Fruit fly (Drosophila melanogaster) whole organism, embryonic: ENCODE data around the gene Ts.

ENCODE experiments used
- Aef1 ChIP-seq: fragments of 200-800 bp; sonication (Bioruptor generic); IDR thresholded peaks from 3 replicates; pipeline ENCODE4 v1.3.6; 2022; ENCODE audit warnings: missing biosample characterization, missing genetic modification characterization
- CG10654 ChIP-seq: fragments of 200-800 bp; sonication (Bioruptor generic); optimal IDR thresholded peaks from 2 replicates; lab custom pipeline; 2016; ENCODE audit warnings: missing biosample characterization, missing genetic modification characterization
- CG11093 ChIP-seq: fragments of 200-800 bp; sonication (Bioruptor generic); IDR thresholded peaks from 3 replicates; pipeline ENCODE4 v1.3.6; 2022; ENCODE audit warnings: missing biosample characterization, missing genetic modification characterization
- CG12391 ChIP-seq: fragments of 200-800 bp; sonication (Bioruptor generic); optimal IDR thresholded peaks from 3 replicates; lab custom pipeline; 2018; ENCODE audit warnings: missing biosample characterization, mild to moderate bottlenecking, missing genetic modification characterization, moderate library complexity
- CG12659 ChIP-seq: fragments of 200-800 bp; sonication (Bioruptor generic); optimal IDR thresholded peaks from 3 replicates; lab custom pipeline; 2017; ENCODE audit warnings: mild to moderate bottlenecking, missing biosample characterization, missing genetic modification reagents, missing genetic modification characterization
- CG12942 ChIP-seq: fragments of 200-800 bp; sonication (Bioruptor generic); optimal IDR thresholded peaks from 3 replicates; lab custom pipeline; 2016; ENCODE audit warnings: missing biosample characterization, missing genetic modification characterization
- CG13296 ChIP-seq: fragments of 200-800 bp; sonication (Bioruptor generic); optimal IDR thresholded peaks from 3 replicates; lab custom pipeline; 2018; ENCODE audit warnings: missing biosample characterization, mild to moderate bottlenecking, missing genetic modification characterization
- CG1603 ChIP-seq: fragments of 200-800 bp; sonication (Bioruptor generic); optimal IDR thresholded peaks from 2 replicates; lab custom pipeline; 2019; ENCODE audit warnings: missing biosample characterization, mild to moderate bottlenecking, missing genetic modification characterization, moderate library complexity
- CG17186 ChIP-seq: fragments of 200-800 bp; sonication (Bioruptor generic); optimal IDR thresholded peaks from 3 replicates; lab custom pipeline; 2017; ENCODE audit warnings: missing biosample characterization, missing genetic modification reagents, missing genetic modification characterization
- CG17359 ChIP-seq: fragments of 200-800 bp; sonication (Bioruptor generic); optimal IDR thresholded peaks from 3 replicates; lab custom pipeline; 2018; ENCODE audit warnings: missing biosample characterization, mild to moderate bottlenecking, missing genetic modification characterization, moderate library complexity
- CG17612 ChIP-seq: fragments of 200-800 bp; sonication (Bioruptor generic); IDR thresholded peaks from 2 replicates; pipeline ENCODE4 v1.3.6; 2022; ENCODE audit warnings: missing biosample characterization, missing genetic modification characterization
- CG18476 ChIP-seq: fragments of 200-800 bp; sonication (Bioruptor generic); optimal IDR thresholded peaks from 2 replicates; lab custom pipeline; 2016; ENCODE audit warnings: missing biosample characterization, mild to moderate bottlenecking, missing genetic modification characterization
- CG3065 ChIP-seq: fragments of 200-800 bp; sonication (Bioruptor generic); optimal IDR thresholded peaks from 2 replicates; lab custom pipeline; 2016; ENCODE audit warnings: missing biosample characterization, missing genetic modification characterization
- CG31441 ChIP-seq: fragments of 200-800 bp; sonication (Bioruptor generic); IDR thresholded peaks from 2 replicates; pipeline ENCODE4 v1.3.6; 2022; ENCODE audit warnings: missing biosample characterization, missing genetic modification characterization
- CG32767 ChIP-seq: fragments of 200-800 bp; sonication (Bioruptor generic); IDR thresholded peaks from 2 replicates; pipeline ENCODE4 v1.3.6; 2022; ENCODE audit warnings: missing biosample characterization, missing genetic modification characterization
- CG3407 ChIP-seq: fragments of 200-800 bp; sonication (Bioruptor generic); optimal IDR thresholded peaks from 2 replicates; lab custom pipeline; 2018; ENCODE audit warnings: missing biosample characterization, mild to moderate bottlenecking, missing genetic modification characterization
- CG4617 ChIP-seq: fragments of 200-800 bp; sonication (Bioruptor generic); optimal IDR thresholded peaks from 3 replicates; lab custom pipeline; 2016; ENCODE audit warnings: missing biosample characterization, missing genetic modification characterization, borderline replicate concordance
- CG7839 ChIP-seq: fragments of 200-800 bp; sonication (Bioruptor generic); optimal IDR thresholded peaks from 3 replicates; lab custom pipeline; 2018; ENCODE audit warnings: missing biosample characterization, mild to moderate bottlenecking, missing genetic modification characterization, moderate library complexity
- CG9932 ChIP-seq: fragments of 200-800 bp; sonication (Bioruptor generic); IDR thresholded peaks from 2 replicates; pipeline ENCODE4 v1.3.6; 2022; ENCODE audit warnings: missing biosample characterization, missing genetic modification characterization
- Camta ChIP-seq: fragments of 200-800 bp; sonication (Bioruptor generic); optimal IDR thresholded peaks from 2 replicates; lab custom pipeline; 2016; ENCODE audit warnings: missing biosample characterization, missing genetic modification characterization
- D ChIP-seq, 2 experiments: fragments of 200-800 bp in 1 of 2; fragments of >200 bp in 1 of 2; sonication (Bioruptor generic) in 1 of 2; optimal IDR thresholded peaks; 2 replicates in 1 of 2; 3 replicates in 1 of 2; lab custom pipeline; 2017; ENCODE audit warnings: mild to moderate bottlenecking in 1 of 2, missing biosample characterization in 1 of 2, missing genetic modification characterization in 1 of 2, missing genetic modification reagents in 1 of 2
- Dll ChIP-seq: fragments of 200-800 bp; sonication (Bioruptor generic); IDR thresholded peaks from 4 replicates; pipeline ENCODE4 v1.3.6; 2022; ENCODE audit warnings: missing biosample characterization, missing genetic modification characterization; ENCODE audit not compliant: partially characterized antibody
- E2f1 ChIP-seq: fragments of 200-800 bp; sonication (Bioruptor generic); IDR thresholded peaks from 2 replicates; pipeline ENCODE4 v1.3.6; 2022; ENCODE audit warnings: missing biosample characterization, missing genetic modification characterization
- Ets65A ChIP-seq: fragments of 200-800 bp; sonication (Bioruptor generic); peaks from one replicate; lab custom pipeline; 2016; ENCODE audit warnings: missing biosample characterization, missing genetic modification characterization
- Gsc ChIP-seq: fragments of 200-800 bp; sonication (Bioruptor generic); IDR thresholded peaks from 2 replicates; pipeline ENCODE4 v1.3.6; 2022; ENCODE audit warnings: missing biosample characterization, missing genetic modification characterization
- H15 ChIP-seq: fragments of 200-800 bp; sonication (Bioruptor generic); IDR thresholded peaks from 3 replicates; pipeline ENCODE4 v1.3.6; 2022; ENCODE audit warnings: missing biosample characterization, missing genetic modification characterization
- Hmr ChIP-seq: fragments of 200-800 bp; sonication (Bioruptor generic); optimal IDR thresholded peaks from 3 replicates; lab custom pipeline; 2017; ENCODE audit warnings: mild to moderate bottlenecking, missing biosample characterization, missing genetic modification reagents, missing genetic modification characterization
- MESR4 ChIP-seq: fragments of 200-800 bp; sonication (Bioruptor generic); optimal IDR thresholded peaks from 2 replicates; lab custom pipeline; 2018; ENCODE audit warnings: missing biosample characterization, mild to moderate bottlenecking, missing genetic modification characterization, moderate library complexity
- Med ChIP-seq: fragments of 200-800 bp; sonication (Bioruptor generic); peaks from one replicate; lab custom pipeline; 2016; ENCODE audit warnings: missing biosample characterization, missing genetic modification characterization, mild to moderate bottlenecking, inconsistent platforms, moderate library complexity
- NFAT ChIP-seq: fragments of 200-800 bp; sonication (Bioruptor generic); IDR thresholded peaks from 2 replicates; pipeline ENCODE4 v1.3.6; 2022; ENCODE audit warnings: missing biosample characterization, missing genetic modification characterization
- Spps ChIP-seq: fragments of 200-800 bp; sonication (Bioruptor generic); optimal IDR thresholded peaks from 2 replicates; lab custom pipeline; 2018; ENCODE audit warnings: missing biosample characterization, mild to moderate bottlenecking, missing genetic modification characterization
- Tbp ChIP-seq: fragments of >200 bp; optimal IDR thresholded peaks from 2 replicates; lab custom pipeline; 2018; ENCODE audit warnings: missing biosample characterization, missing genetic modification characterization
- en ChIP-seq: fragments of 200-800 bp; sonication (Bioruptor generic); optimal IDR thresholded peaks from 2 replicates; lab custom pipeline; 2016; ENCODE audit warnings: missing biosample characterization, missing genetic modification characterization
- ewg ChIP-seq: fragments of 200-800 bp; sonication (Bioruptor generic); optimal IDR thresholded peaks from 3 replicates; lab custom pipeline; 2017; ENCODE audit warnings: mild to moderate bottlenecking, missing biosample characterization, missing genetic modification reagents, missing genetic modification characterization
- eyg ChIP-seq: fragments of 200-800 bp; sonication (Bioruptor generic); optimal IDR thresholded peaks from 3 replicates; lab custom pipeline; 2016; ENCODE audit warnings: missing biosample characterization, missing genetic modification characterization
- fd3F ChIP-seq: fragments of 200-800 bp; sonication (Bioruptor generic); optimal IDR thresholded peaks from 2 replicates; lab custom pipeline; 2018; ENCODE audit warnings: missing biosample characterization, mild to moderate bottlenecking, missing genetic modification characterization, moderate library complexity
- gem ChIP-seq: fragments of 200-800 bp; sonication (Bioruptor generic); optimal IDR thresholded peaks from 2 replicates; lab custom pipeline; 2019; ENCODE audit warnings: missing biosample characterization, mild to moderate bottlenecking, missing genetic modification characterization, moderate library complexity
- grau ChIP-seq: fragments of 200-800 bp; optimal IDR thresholded peaks from 3 replicates; lab custom pipeline; 2019; ENCODE audit warnings: missing biosample characterization, mild to moderate bottlenecking, missing genetic modification characterization, moderate library complexity
- h ChIP-seq: fragments of >200 bp; optimal IDR thresholded peaks from 2 replicates; lab custom pipeline; 2017
- her ChIP-seq: fragments of 200-800 bp; sonication (Bioruptor generic); optimal IDR thresholded peaks from 2 replicates; lab custom pipeline; 2016; ENCODE audit warnings: missing biosample characterization, missing genetic modification characterization
- kah ChIP-seq: fragments of 200-800 bp; sonication (Bioruptor generic); optimal IDR thresholded peaks from 2 replicates; lab custom pipeline; 2018; ENCODE audit warnings: missing biosample characterization, mild to moderate bottlenecking, missing genetic modification characterization
- kni ChIP-seq: fragments of 200-800 bp; sonication (Bioruptor generic); optimal IDR thresholded peaks from 3 replicates; lab custom pipeline; 2017; ENCODE audit warnings: mild to moderate bottlenecking, missing biosample characterization, missing genetic modification reagents, missing genetic modification characterization
- nmo ChIP-seq: fragments of 200-800 bp; sonication (Bioruptor generic); optimal IDR thresholded peaks from 2 replicates; lab custom pipeline; 2018; ENCODE audit warnings: missing biosample characterization, mild to moderate bottlenecking, missing genetic modification characterization, moderate library complexity
- onecut ChIP-seq: fragments of 200-800 bp; sonication (Bioruptor generic); IDR thresholded peaks from 2 replicates; pipeline ENCODE4 v1.3.6; 2022; ENCODE audit warnings: missing biosample characterization, missing genetic modification characterization
- sc ChIP-seq, 3 experiments: fragments of >200 bp in 2 of 3; fragments of 200-800 bp in 1 of 3; sonication (Bioruptor generic) in 1 of 3; optimal IDR thresholded peaks; 2 replicates in 2 of 3; 3 replicates in 1 of 3; lab custom pipeline; 2017; ENCODE audit warnings: mild to moderate bottlenecking in 1 of 3, missing biosample characterization in 1 of 3, missing genetic modification characterization in 1 of 3, missing genetic modification reagents in 1 of 3
- sens ChIP-seq: fragments of 200-800 bp; sonication (Bioruptor generic); peaks from one replicate; lab custom pipeline; 2016; ENCODE audit warnings: missing biosample characterization, missing genetic modification characterization
- seq ChIP-seq: fragments of 200-800 bp; sonication (Bioruptor generic); IDR thresholded peaks from 2 replicates; pipeline ENCODE4 v1.3.6; 2022; ENCODE audit warnings: missing biosample characterization, missing genetic modification characterization
- sisA ChIP-seq: fragments of 200-800 bp; sonication (Bioruptor generic); IDR thresholded peaks from 2 replicates; pipeline ENCODE4 v1.3.6; 2022; ENCODE audit warnings: missing biosample characterization, missing genetic modification characterization
- unpg ChIP-seq: fragments of 200-800 bp; sonication (Bioruptor generic); optimal IDR thresholded peaks from 3 replicates; lab custom pipeline; 2018; ENCODE audit warnings: missing biosample characterization, mild to moderate bottlenecking, missing genetic modification characterization, moderate library complexity
- zfh1 ChIP-seq: fragments of 200-800 bp; sonication (Bioruptor generic); IDR thresholded peaks from 3 replicates; pipeline ENCODE4 v1.3.6; 2022; ENCODE audit warnings: missing biosample characterization, missing genetic modification characterization

Ts gene

dm6 chr2L:3003399-3003798, 34.0 kb upstream of the Ts start (continued):
- TF ChIP-seq CG13296 (GFP tag; lab: Kevin White, UChicago): peak; percentile 5
- TF ChIP-seq zfh1: 0 out of 3 replicates have a peak, but pooled peaks have one; percentile 32
- peak; percentile 53 for TF ChIP-seq CG12391
- TF ChIP-seq her (GFP tag; lab: Kevin White, UChicago): no peak
- TF ChIP-seq sisA (GFP tag; lab: Robert Waterston, UW): peak; percentile 29; the same call in 1 of the 2 replicates
- peak; percentile 82 for TF ChIP-seq Ets65A (GFP tag; lab: Kevin White, UChicago)
- peak; percentile 49 for TF ChIP-seq ewg (GFP tag; lab: Kevin White, UChicago)
- peak; percentile 67 for TF ChIP-seq CG31441 (GFP tag; lab: Robert Waterston, UW)
- peak; percentile 54 for TF ChIP-seq CG7839
- peak; percentile 80 for TF ChIP-seq Med
- TF ChIP-seq CG3407: peak; percentile 52
- TF ChIP-seq seq (GFP tag; lab: Robert Waterston, UW): 0 out of 2 replicates have a peak, but pooled peaks have one; percentile 20
- no peak for TF ChIP-seq Gsc (GFP tag; lab: Robert Waterston, UW)
- TF ChIP-seq CG18476 (GFP tag; lab: Kevin White, UChicago): peak; percentile 4
- 0 out of 2 replicates have a peak, but pooled peaks have one; percentile 13 for TF ChIP-seq CG32767 (GFP tag; lab: Robert Waterston, UW)
- peak; percentile 69 for TF ChIP-seq unpg (GFP tag; lab: Kevin White, UChicago)
- TF ChIP-seq eyg (GFP tag; lab: Kevin White, UChicago): no peak
- TF ChIP-seq CG1603: peak; percentile 76
- peak; percentile 57 for TF ChIP-seq grau
- TF ChIP-seq Camta (GFP tag; lab: Kevin White, UChicago): peak; percentile 19
- TF ChIP-seq CG11093 (GFP tag; lab: Robert Waterston, UW): peak; percentile 28; the same call in 1 of the 3 replicates
- TF ChIP-seq Hmr: peak; percentile 4
- TF ChIP-seq CG4617: no peak
- peak; percentile 25 for TF ChIP-seq CG12942 (GFP tag; lab: Kevin White, UChicago)
- TF ChIP-seq en: no peak
- peak; percentile 51 for TF ChIP-seq kah (GFP tag; lab: Kevin White, UChicago)
- no peak for TF ChIP-seq Spps (tag; lab: Kevin White, UChicago)
- no peak for TF ChIP-seq CG3065 (GFP tag; lab: Kevin White, UChicago)
- no peak for TF ChIP-seq kni (GFP tag; lab: Kevin White, UChicago)
- TF ChIP-seq CG12659 (GFP tag; lab: Kevin White, UChicago): peak; percentile 57
- peak; percentile 25; the same call in 1 of the 2 replicates for TF ChIP-seq onecut
- no peak for TF ChIP-seq CG9932 (GFP tag; lab: Robert Waterston, UW)
- peak; percentile 42; the same call in 1 of the 2 replicates for TF ChIP-seq E2f1
- peak; percentile 63 for TF ChIP-seq nmo (GFP tag; lab: Kevin White, UChicago)
- no peak for TF ChIP-seq Dll (GFP tag; lab: Robert Waterston, UW)
- TF ChIP-seq gem (tag; lab: Kevin White, UChicago): peak; percentile 76
- no peak for TF ChIP-seq MESR4
- no peak for TF ChIP-seq h (lab: Kevin White, UChicago)
- TF ChIP-seq Tbp: no peak
- no peak for TF ChIP-seq D (optimal IDR thresholded peaks at IDR 0.05; lab: Kevin White, UChicago)
- peak; percentile 57 for TF ChIP-seq D (GFP tag; optimal IDR thresholded peaks at IDR 0.05; lab: Kevin White, UChicago)
- peak; percentile 6 for TF ChIP-seq fd3F (GFP tag; lab: Kevin White, UChicago)
- no peak for TF ChIP-seq CG17612 (GFP tag; lab: Robert Waterston, UW)
- TF ChIP-seq CG17359: peak; percentile 80
- no peak for TF ChIP-seq NFAT (GFP tag; lab: Robert Waterston, UW)
- TF ChIP-seq sc (optimal IDR thresholded peaks at IDR 0.05; lab: Kevin White, UChicago): no peak
- TF ChIP-seq sc (GFP tag; optimal IDR thresholded peaks at IDR 0.05; lab: Kevin White, UChicago): peak; percentile 8
- TF ChIP-seq H15 (GFP tag; lab: Robert Waterston, UW): 0 out of 3 replicates have a peak, but pooled peaks have one; percentile 21
- peak; percentile 2 for TF ChIP-seq CG17186 (GFP tag; lab: Kevin White, UChicago)
- 0 out of 3 replicates have a peak, but pooled peaks have one; percentile 29 for TF ChIP-seq Aef1
- TF ChIP-seq CG10654: peak; percentile 16
- TF ChIP-seq sens: peak; percentile 92
